Worm (Caenorhabditis elegans) whole organism, L4/young adult: ENCODE measurements around the gene C49C3.7.

ENCODE experiments used
- W03F9.2 ChIP-seq: fragments of 150-350 bp; optimal IDR thresholded peaks from 2 replicates; lab custom pipeline; 2014; ENCODE audit warnings: missing biosample characterization, missing genetic modification characterization
- dao-5 ChIP-seq: sonication (generic microtip); optimal IDR thresholded peaks from 2 replicates; lab custom pipeline; 2016; ENCODE audit warnings: missing genotype, missing genetic modification characterization, moderate library complexity, missing compliant biosample characterization
- him-1 ChIP-seq: sonication (generic microtip); optimal IDR thresholded peaks from 2 replicates; lab custom pipeline; 2016; ENCODE audit warnings: missing genotype, missing genetic modification reagents, missing genetic modification characterization, missing compliant biosample characterization

DNA sequence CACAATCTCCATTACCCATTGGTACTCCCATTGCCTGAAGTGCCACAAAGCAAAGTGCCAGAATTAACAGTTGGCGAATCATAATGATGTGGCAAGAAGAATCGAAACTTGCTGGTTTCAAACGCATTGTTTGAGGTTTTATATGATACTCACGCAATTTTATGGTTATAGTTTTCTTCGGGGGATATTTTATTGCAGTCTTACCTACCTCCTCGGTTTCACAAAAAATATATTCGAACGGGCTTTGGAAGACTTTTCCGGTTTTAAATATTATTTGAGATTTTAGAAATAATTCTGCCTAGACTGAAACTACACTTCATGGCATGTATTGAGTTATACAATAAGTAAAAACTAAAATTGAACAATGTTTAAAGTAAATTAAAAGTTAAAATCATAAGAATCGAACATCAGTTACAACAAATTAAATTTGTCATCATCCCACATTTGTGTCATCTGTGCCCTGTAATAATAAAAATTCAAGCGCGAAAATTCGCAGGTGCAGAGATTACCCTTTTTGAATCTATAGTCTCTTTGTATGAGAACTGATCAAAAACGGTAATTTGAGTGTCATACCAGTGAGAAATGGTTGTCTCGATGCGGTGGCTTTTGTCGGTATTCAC, 14.3 kb downstream of the C49C3.7 start, which contains the start of the genes clec-197 and clec-198:
- TF ChIP-seq W03F9.2 (tag; lab: Kevin White, UChicago): no peak
- no peak for TF ChIP-seq him-1
- TF ChIP-seq dao-5 (tag; lab: Kevin White, UChicago): no peak
